Worm (Caenorhabditis elegans) whole organism, L3 larva: Measurements from ENCODE around the gene mcat-1.

Experiments
- R02D3.7 ChIP-seq: fragments of 150-350 bp; optimal IDR thresholded peaks from 2 replicates; lab custom pipeline; 2014; ENCODE audit warnings: missing biosample characterization, missing genetic modification characterization
- ama-1 ChIP-seq: fragments of 150-350 bp; optimal IDR thresholded peaks from 2 replicates; lab custom pipeline; 2018
- ceh-16 ChIP-seq: sonication (generic microtip); optimal IDR thresholded peaks from 2 replicates; lab custom pipeline; 2017; ENCODE audit warnings: missing biosample characterization, missing genetic modification characterization
- ceh-82 ChIP-seq: fragments of 150-350 bp; optimal IDR thresholded peaks from 2 replicates; lab custom pipeline; 2014; ENCODE audit warnings: missing biosample characterization, missing genetic modification characterization
- ceh-9 ChIP-seq: sonication (generic microtip); optimal IDR thresholded peaks from 2 replicates; lab custom pipeline; 2018; ENCODE audit warnings: missing biosample characterization, missing genetic modification characterization
- daf-12 ChIP-seq: fragments of 150-350 bp; optimal IDR thresholded peaks from 2 replicates; lab custom pipeline; 2014; ENCODE audit warnings: missing biosample characterization, missing genetic modification reagents, missing genetic modification characterization
- egl-27 ChIP-seq: sonication (generic microtip); optimal IDR thresholded peaks from 4 replicates; lab custom pipeline; 2017; ENCODE audit warnings: missing biosample characterization, missing genetic modification reagents, missing genetic modification characterization
- egl-5 ChIP-seq: fragments of 150-350 bp; optimal IDR thresholded peaks from 2 replicates; lab custom pipeline; 2017; ENCODE audit warnings: missing biosample characterization, missing genetic modification reagents, missing genetic modification characterization, inconsistent platforms
- elt-1 ChIP-seq: fragments of 150-350 bp; optimal IDR thresholded peaks from 2 replicates; lab custom pipeline; 2014; ENCODE audit warnings: missing biosample characterization, missing genetic modification characterization
- elt-2 ChIP-seq: sonication (generic microtip); optimal IDR thresholded peaks from 2 replicates; lab custom pipeline; 2016; ENCODE audit warnings: missing genetic modification reagents, mild to moderate bottlenecking, missing genetic modification characterization, missing compliant biosample characterization
- elt-3 ChIP-seq, 3 experiments: fragments of 150-350 bp in 1 of 3; sonication (generic microtip) in 2 of 3; optimal IDR thresholded peaks; 2 replicates in 2 of 3; 4 replicates in 1 of 3; lab custom pipeline; 2014 to 2017; ENCODE audit warnings: missing biosample characterization in 3 of 3, missing genetic modification characterization in 3 of 3
- fkh-2 ChIP-seq: fragments of 150-350 bp; optimal IDR thresholded peaks from 2 replicates; lab custom pipeline; 2014; ENCODE audit warnings: missing biosample characterization, missing genetic modification reagents, missing genetic modification characterization
- fos-1 ChIP-seq: fragments of 150-350 bp; optimal IDR thresholded peaks from 2 replicates; lab custom pipeline; 2014; ENCODE audit warnings: missing biosample characterization, missing genetic modification characterization
- hmg-11 ChIP-seq: sonication (generic microtip); optimal IDR thresholded peaks from 2 replicates; lab custom pipeline; 2016; ENCODE audit warnings: missing genetic modification characterization, missing compliant biosample characterization
- jun-1 ChIP-seq: fragments of 150-350 bp; optimal IDR thresholded peaks from 2 replicates; lab custom pipeline; 2014; ENCODE audit warnings: missing biosample characterization, missing genetic modification reagents, missing genetic modification characterization
- lin-15B ChIP-seq: fragments of 150-350 bp; optimal IDR thresholded peaks from 2 replicates; lab custom pipeline; 2014; ENCODE audit warnings: missing biosample characterization, missing genetic modification characterization
- mdl-1 ChIP-seq: fragments of 150-350 bp; optimal IDR thresholded peaks from 2 replicates; lab custom pipeline; 2014; ENCODE audit warnings: missing biosample characterization, missing genetic modification characterization
- mml-1 ChIP-seq: fragments of 150-350 bp; sonication (generic microtip); optimal IDR thresholded peaks from 3 replicates; lab custom pipeline; 2014; ENCODE audit warnings: missing biosample characterization, missing genetic modification characterization
- nfya-1 ChIP-seq: sonication (generic microtip); optimal IDR thresholded peaks from 2 replicates; lab custom pipeline; 2017; ENCODE audit warnings: missing genetic modification characterization, mild to moderate bottlenecking, missing compliant biosample characterization, antibody characterized with exemption, moderate library complexity; ENCODE audit not compliant: insufficient read depth
- nhr-237 ChIP-seq: fragments of 150-350 bp; optimal IDR thresholded peaks from 2 replicates; lab custom pipeline; 2014; ENCODE audit warnings: missing biosample characterization, missing genetic modification characterization
- nhr-25 ChIP-seq: sonication (generic microtip); optimal IDR thresholded peaks from 2 replicates; lab custom pipeline; 2017; ENCODE audit warnings: missing biosample characterization, missing genetic modification characterization
- nhr-28 ChIP-seq: fragments of 150-350 bp; optimal IDR thresholded peaks from 2 replicates; lab custom pipeline; 2014; ENCODE audit warnings: missing biosample characterization, missing genetic modification characterization
- nhr-43 ChIP-seq: sonication (generic microtip); optimal IDR thresholded peaks from 2 replicates; lab custom pipeline; 2016; ENCODE audit warnings: mild to moderate bottlenecking, missing genetic modification characterization, missing compliant biosample characterization; ENCODE audit not compliant: poor library complexity, severe bottlenecking
- nhr-67 ChIP-seq: fragments of 150-350 bp; optimal IDR thresholded peaks from 2 replicates; lab custom pipeline; 2014; ENCODE audit warnings: missing biosample characterization, missing genetic modification characterization
- nhr-76 ChIP-seq: fragments of 150-350 bp; sonication (generic microtip); optimal IDR thresholded peaks from 5 replicates; lab custom pipeline; 2014; ENCODE audit warnings: missing biosample characterization, missing genetic modification characterization
- nhr-77 ChIP-seq: fragments of 150-350 bp; optimal IDR thresholded peaks from 2 replicates; lab custom pipeline; 2014; ENCODE audit warnings: missing biosample characterization, missing genetic modification characterization
- pha-4 ChIP-seq: fragments of 150-350 bp; optimal IDR thresholded peaks from 2 replicates; lab custom pipeline; 2014; ENCODE audit warnings: missing biosample characterization, missing genetic modification reagents, missing genetic modification characterization
- pqm-1 ChIP-seq: fragments of 150-350 bp; optimal IDR thresholded peaks from 2 replicates; lab custom pipeline; 2017; ENCODE audit warnings: missing biosample characterization, missing genetic modification characterization, inconsistent platforms
- sea-2 ChIP-seq: fragments of 150-350 bp; sonication (generic microtip); optimal IDR thresholded peaks from 4 replicates; lab custom pipeline; 2014; ENCODE audit warnings: missing biosample characterization, missing genetic modification reagents, missing genetic modification characterization
- skn-1 ChIP-seq: fragments of 150-350 bp; optimal IDR thresholded peaks from 2 replicates; lab custom pipeline; 2014; ENCODE audit warnings: missing biosample characterization, missing genetic modification characterization
- snpc-4 ChIP-seq: fragments of 150-350 bp; optimal IDR thresholded peaks from 2 replicates; lab custom pipeline; 2014; ENCODE audit warnings: missing biosample characterization, missing genetic modification characterization
- tbx-2 ChIP-seq: sonication (generic microtip); optimal IDR thresholded peaks from 2 replicates; lab custom pipeline; 2016; ENCODE audit warnings: mild to moderate bottlenecking, missing genetic modification characterization, missing compliant biosample characterization
- unc-39 ChIP-seq: sonication (generic microtip); optimal IDR thresholded peaks from 4 replicates; lab custom pipeline; 2017; ENCODE audit warnings: missing biosample characterization, missing genetic modification characterization
- zag-1 ChIP-seq: fragments of 150-350 bp; optimal IDR thresholded peaks from 2 replicates; lab custom pipeline; 2014; ENCODE audit warnings: missing biosample characterization, missing genetic modification characterization
- ztf-4 ChIP-seq: fragments of 150-350 bp; optimal IDR thresholded peaks from 2 replicates; lab custom pipeline; 2014; ENCODE audit warnings: missing biosample characterization, missing genetic modification characterization

The mcat-1 gene

DNA sequence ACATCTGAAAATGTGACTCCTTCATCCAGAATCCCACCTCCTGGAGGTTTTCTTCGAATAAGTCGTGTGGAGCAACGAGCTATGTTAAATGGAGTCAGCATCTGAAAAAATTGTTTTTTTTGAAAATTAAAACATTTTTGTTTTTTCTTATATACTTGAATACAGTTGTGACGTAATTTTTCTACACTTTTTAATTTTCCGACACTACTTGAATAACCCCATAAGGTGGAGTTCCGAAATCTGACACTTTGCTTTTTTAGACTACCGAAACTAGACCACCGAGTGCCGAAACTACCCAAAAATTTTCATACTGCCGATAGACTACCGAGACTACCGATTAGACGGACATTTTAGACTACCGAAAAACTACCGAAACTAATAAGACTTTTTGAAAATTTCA, at the start of gene mcat-1:
Gene mcat-1 (minus strand): TSS at position 101 of the 400 bp plus-strand sequence.
- TF ChIP-seq ceh-82 (tag; lab: Kevin White, UChicago) (no peak), mdl-1 (tag; lab: Kevin White, UChicago) (no peak), zag-1 (tag; lab: Kevin White, UChicago) (no peak), hmg-11 (no peak), nhr-77 (tag; lab: Kevin White, UChicago) (no peak), egl-27 (tag; lab: Kevin White, UChicago) (no peak)

DNA sequence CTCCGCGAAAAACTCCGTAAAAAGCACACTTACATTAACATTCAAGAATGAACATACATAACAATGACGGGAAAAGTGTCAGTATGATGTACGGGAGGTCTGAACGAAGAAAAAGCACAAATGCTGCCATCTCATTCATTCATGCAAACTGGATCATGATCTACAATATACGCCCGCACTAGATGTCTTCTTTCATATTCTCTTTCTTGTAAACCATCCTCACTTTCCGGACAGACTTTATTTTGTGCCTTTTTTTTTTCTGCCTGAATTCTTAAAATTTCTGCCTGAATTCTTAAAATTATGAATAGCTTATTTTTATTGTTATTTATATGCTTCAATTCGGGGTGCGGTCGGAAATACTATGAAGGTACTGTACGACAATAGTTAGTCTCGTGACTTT, 43.8 kb upstream of the mcat-1 start, which contains the start of gene K10B4.1:
Gene K10B4.1 (plus strand): TSS at position 301 of the 400 bp plus-strand sequence.
- no peak for TF ChIP-seq ceh-16 (tag; lab: Kevin White, UChicago)
- TF ChIP-seq nhr-25 (tag; lab: Kevin White, UChicago) = no peak
- TF ChIP-seq skn-1 (tag; lab: Kevin White, UChicago) = no peak
- no peak for TF ChIP-seq ceh-82 (tag; lab: Kevin White, UChicago)
- no peak for TF ChIP-seq daf-12 (tag; lab: Kevin White, UChicago)
- no peak for TF ChIP-seq snpc-4 (tag; lab: Kevin White, UChicago)
- no peak for TF ChIP-seq nhr-67 (tag; lab: Kevin White, UChicago)

DNA sequence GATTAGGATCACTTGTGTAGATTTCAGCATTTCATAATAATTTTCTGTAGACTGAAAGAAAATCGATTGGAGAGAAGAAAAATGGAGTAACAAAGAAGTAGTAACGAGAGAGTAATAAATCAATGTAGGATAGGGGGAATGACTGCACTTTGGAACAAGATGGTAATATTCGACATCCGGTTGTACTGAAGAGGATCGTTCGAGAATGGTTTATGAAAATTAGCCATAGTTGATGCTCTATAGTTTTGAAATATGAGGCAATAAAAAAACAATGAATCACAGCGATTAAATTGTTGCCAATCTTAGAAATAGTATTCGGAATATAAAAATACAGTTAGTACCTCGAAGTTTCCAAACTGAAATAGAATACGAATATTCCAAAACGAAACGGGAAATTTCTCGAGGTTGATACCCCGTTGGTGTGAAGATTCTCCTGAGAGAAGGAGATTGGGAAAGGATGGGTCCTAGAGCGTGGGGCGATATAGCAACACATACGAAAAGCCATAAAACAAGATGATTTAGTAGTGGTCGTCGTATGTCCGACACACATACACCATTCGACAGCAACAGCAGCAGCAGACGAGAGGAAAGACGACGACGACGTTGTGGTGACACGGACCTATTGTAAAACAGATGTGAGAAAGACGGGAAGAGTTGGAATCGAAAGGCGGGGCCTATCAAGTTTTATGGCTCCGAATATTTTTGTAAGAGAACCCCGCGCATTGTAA, 42.4 kb upstream of the mcat-1 start, which contains the start of gene cwn-1:
Gene cwn-1 (minus strand): TSS at position 51 of the 728 bp plus-strand sequence.
- TF ChIP-seq fos-1 (tag; lab: Kevin White, UChicago) (no peak), nhr-25 (tag; lab: Kevin White, UChicago) (no peak), egl-5 (tag; lab: Kevin White, UChicago) (peak; percentile 68), nhr-28 (tag; lab: Kevin White, UChicago) (no peak)

DNA sequence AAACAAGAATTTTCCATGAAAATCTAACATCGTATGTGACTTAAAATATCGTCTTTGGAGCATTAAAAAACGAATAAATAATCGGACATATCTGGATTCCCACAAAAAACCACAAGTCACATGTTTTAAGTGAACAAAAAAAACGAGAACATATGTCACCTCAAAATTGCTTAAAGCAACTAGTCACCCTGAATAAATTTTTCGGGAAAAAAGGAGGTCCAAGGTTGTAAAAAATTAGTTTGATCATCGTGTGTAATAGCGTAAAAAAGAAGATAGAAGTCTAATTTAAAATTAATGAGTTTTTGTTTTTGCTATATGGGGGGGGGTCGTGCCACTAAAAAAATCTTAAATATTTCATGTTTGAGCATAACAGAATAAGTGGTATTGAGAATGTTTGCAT, 38.5 kb upstream of the mcat-1 start:
- TF ChIP-seq egl-27 (tag; lab: Kevin White, UChicago) (no peak), fkh-2 (tag; lab: Kevin White, UChicago) (no peak), nhr-237 (tag; lab: Kevin White, UChicago) (no peak), nhr-67 (tag; lab: Kevin White, UChicago) (no peak), R02D3.7 (no peak), jun-1 (tag; lab: Kevin White, UChicago) (no peak), unc-39 (tag; lab: Kevin White, UChicago) (no peak), ztf-4 (tag; lab: Kevin White, UChicago) (no peak), pqm-1 (tag; lab: Kevin White, UChicago) (no peak), pha-4 (tag; lab: Kevin White, UChicago) (no peak), nfya-1 (tag; lab: Kevin White, UChicago) (no peak), ceh-9 (no peak)

DNA sequence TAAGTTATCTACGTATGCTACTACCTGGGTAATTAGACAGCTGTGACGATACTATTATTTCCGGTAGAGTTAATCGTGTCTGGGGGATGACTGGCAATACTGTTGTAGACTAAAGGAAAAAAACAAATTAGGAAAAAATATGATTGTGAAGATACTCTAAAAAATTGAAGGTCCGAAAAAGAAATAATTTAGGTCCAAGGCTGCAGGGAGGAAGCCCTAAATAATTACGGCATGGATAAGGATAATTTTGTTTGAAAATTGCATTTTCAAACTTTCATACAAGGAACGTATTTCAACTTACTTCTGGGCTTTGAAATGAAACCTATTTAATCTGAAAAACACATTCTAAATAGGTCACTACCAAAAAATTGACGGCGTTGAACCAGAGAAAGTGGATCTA, 37.6 kb upstream of the mcat-1 start, which contains the start of gene srd-3:
Gene srd-3 (minus strand): TSS at position 101 of the 400 bp plus-strand sequence.
- TF ChIP-seq ama-1 (lab: Kevin White, UChicago) (no peak), nhr-77 (tag; lab: Kevin White, UChicago) (no peak), nhr-237 (tag; lab: Kevin White, UChicago) (no peak), nhr-28 (tag; lab: Kevin White, UChicago) (no peak), hmg-11 (no peak), elt-1 (no peak), elt-3 (tag; optimal IDR thresholded peaks at IDR 0.05; lab: Kevin White, UChicago) (no peak), mml-1 (tag; lab: Kevin White, UChicago) (no peak), sea-2 (GFP tag; lab: Kevin White, UChicago) (no peak), nhr-76 (tag; lab: Kevin White, UChicago) (no peak), tbx-2 (tag; lab: Kevin White, UChicago) (no peak), elt-2 (tag; lab: Kevin White, UChicago) (no peak), egl-5 (tag; lab: Kevin White, UChicago) (no peak), nfya-1 (tag; lab: Kevin White, UChicago) (no peak), ceh-82 (tag; lab: Kevin White, UChicago) (no peak), ceh-16 (tag; lab: Kevin White, UChicago) (no peak), lin-15B (tag; lab: Kevin White, UChicago) (no peak), R02D3.7 (no peak), nhr-43 (no peak)
- TF ChIP-seq, all 47 proteins: peak for 0
